Fruit fly (Drosophila melanogaster) whole organism, embryonic: ENCODE data around the gene Nph.

Experiments used
- Bteb2 ChIP-seq: fragments of 200-800 bp; sonication (Bioruptor generic); optimal IDR thresholded peaks from 2 replicates; lab custom pipeline; 2016; ENCODE audit warnings: missing biosample characterization, missing genetic modification characterization
- CG10321 ChIP-seq: fragments of 200-800 bp; sonication (Bioruptor generic); IDR thresholded peaks from 2 replicates; pipeline ENCODE4 v1.3.6; 2022; ENCODE audit warnings: missing biosample characterization, missing genetic modification characterization
- CG10366 ChIP-seq: fragments of 200-800 bp; sonication (Bioruptor generic); IDR thresholded peaks from 2 replicates; pipeline ENCODE4 v1.3.6; 2022; ENCODE audit warnings: missing biosample characterization, missing genetic modification characterization
- CG11085 ChIP-seq: fragments of 200-800 bp; sonication (Bioruptor generic); IDR thresholded peaks from 2 replicates; pipeline ENCODE4 v1.3.6; 2022; ENCODE audit warnings: missing biosample characterization, missing genetic modification characterization
- CG12104 ChIP-seq: fragments of 200-800 bp; sonication (Bioruptor generic); optimal IDR thresholded peaks from 3 replicates; lab custom pipeline; 2016; ENCODE audit warnings: missing biosample characterization, missing genetic modification characterization
- CG13287 ChIP-seq: fragments of 200-800 bp; sonication (Bioruptor generic); IDR thresholded peaks from 2 replicates; pipeline ENCODE4 v1.3.6; 2022; ENCODE audit warnings: missing biosample characterization, missing genetic modification characterization; ENCODE audit not compliant: partially characterized antibody
- CG1603 ChIP-seq: fragments of 200-800 bp; sonication (Bioruptor generic); optimal IDR thresholded peaks from 2 replicates; lab custom pipeline; 2019; ENCODE audit warnings: missing biosample characterization, mild to moderate bottlenecking, missing genetic modification characterization, moderate library complexity
- CG16815 ChIP-seq: fragments of 200-800 bp; sonication (Bioruptor generic); optimal IDR thresholded peaks from 3 replicates; lab custom pipeline; 2017; ENCODE audit warnings: missing biosample characterization, mild to moderate bottlenecking, missing genetic modification characterization
- CG17359 ChIP-seq: fragments of 200-800 bp; sonication (Bioruptor generic); optimal IDR thresholded peaks from 3 replicates; lab custom pipeline; 2018; ENCODE audit warnings: missing biosample characterization, mild to moderate bottlenecking, missing genetic modification characterization, moderate library complexity
- CG17568 ChIP-seq: fragments of 200-800 bp; sonication (Bioruptor generic); optimal IDR thresholded peaks from 2 replicates; lab custom pipeline; 2018; ENCODE audit warnings: missing biosample characterization, mild to moderate bottlenecking, missing genetic modification characterization, moderate library complexity
- CG18599 ChIP-seq: fragments of 200-800 bp; sonication (Bioruptor generic); optimal IDR thresholded peaks from 3 replicates; lab custom pipeline; 2017; ENCODE audit warnings: missing biosample characterization, missing genetic modification characterization, mild to moderate bottlenecking, moderate library complexity, missing genetic modification reagents
- CG18764 ChIP-seq: fragments of 200-800 bp; sonication (Bioruptor generic); optimal IDR thresholded peaks from 3 replicates; lab custom pipeline; 2016; ENCODE audit warnings: missing biosample characterization, missing genetic modification characterization
- CG2202 ChIP-seq: fragments of 200-800 bp; sonication (Bioruptor generic); optimal IDR thresholded peaks from 2 replicates; lab custom pipeline; 2018; ENCODE audit warnings: missing biosample characterization, mild to moderate bottlenecking, missing genetic modification characterization
- CG30431 ChIP-seq: fragments of 200-800 bp; sonication (Bioruptor generic); optimal IDR thresholded peaks from 2 replicates; lab custom pipeline; 2017; ENCODE audit warnings: missing biosample characterization, missing genetic modification characterization
- CG31388 ChIP-seq: fragments of 200-800 bp; sonication (Bioruptor generic); optimal IDR thresholded peaks from 2 replicates; lab custom pipeline; 2016; ENCODE audit warnings: missing biosample characterization, missing genetic modification characterization
- CG32532 ChIP-seq: fragments of 200-800 bp; sonication (Bioruptor generic); IDR thresholded peaks from 2 replicates; pipeline ENCODE4 v1.3.6; 2022; ENCODE audit warnings: missing biosample characterization, missing genetic modification characterization
- CG4360 ChIP-seq: fragments of 200-800 bp; sonication (Bioruptor generic); IDR thresholded peaks from 2 replicates; pipeline ENCODE4 v1.3.6; 2022; ENCODE audit warnings: missing biosample characterization, missing genetic modification characterization
- CG5245 ChIP-seq: fragments of 200-800 bp; sonication (Bioruptor generic); optimal IDR thresholded peaks from 3 replicates; lab custom pipeline; 2016; ENCODE audit warnings: missing biosample characterization, missing genetic modification characterization
- CG6791 ChIP-seq: fragments of 200-800 bp; sonication (Bioruptor generic); IDR thresholded peaks from 3 replicates; pipeline ENCODE4 v1.3.6; 2022; ENCODE audit warnings: missing biosample characterization, missing genetic modification characterization; ENCODE audit not compliant: partially characterized antibody
- CTCF ChIP-seq: fragments of 200-800 bp; sonication (Bioruptor generic); optimal IDR thresholded peaks from 2 replicates; lab custom pipeline; 2017; ENCODE audit warnings: missing biosample characterization, mild to moderate bottlenecking, missing genetic modification characterization, moderate library complexity
- Dek ChIP-seq: fragments of 200-800 bp; sonication (Bioruptor generic); optimal IDR thresholded peaks from 3 replicates; lab custom pipeline; 2019; ENCODE audit warnings: missing biosample characterization, mild to moderate bottlenecking, missing genetic modification characterization, moderate library complexity
- Doc3 ChIP-seq: fragments of 200-800 bp; sonication (Bioruptor generic); IDR thresholded peaks from 3 replicates; pipeline ENCODE4 v1.3.6; 2022; ENCODE audit warnings: missing biosample characterization, missing genetic modification characterization; ENCODE audit not compliant: partially characterized antibody
- Fer1 ChIP-seq: fragments of 200-800 bp; sonication (Bioruptor generic); optimal IDR thresholded peaks from 2 replicates; lab custom pipeline; 2017; ENCODE audit warnings: missing biosample characterization, mild to moderate bottlenecking, missing genetic modification characterization
- H15 ChIP-seq: fragments of 200-800 bp; sonication (Bioruptor generic); IDR thresholded peaks from 3 replicates; pipeline ENCODE4 v1.3.6; 2022; ENCODE audit warnings: missing biosample characterization, missing genetic modification characterization
- Hr51 ChIP-seq, 2 experiments: fragments of 200-800 bp; sonication (Bioruptor generic); optimal IDR thresholded peaks; 2 replicates in 1 of 2; 3 replicates in 1 of 2; lab custom pipeline; 2016 to 2018; ENCODE audit warnings: missing biosample characterization in 2 of 2, missing genetic modification characterization in 2 of 2, mild to moderate bottlenecking in 1 of 2, moderate library complexity in 1 of 2
- Max ChIP-seq: fragments of 200-800 bp; sonication (Bioruptor generic); optimal IDR thresholded peaks from 2 replicates; lab custom pipeline; 2016; ENCODE audit warnings: missing biosample characterization, mild to moderate bottlenecking, missing genetic modification characterization
- NFAT ChIP-seq: fragments of 200-800 bp; sonication (Bioruptor generic); IDR thresholded peaks from 2 replicates; pipeline ENCODE4 v1.3.6; 2022; ENCODE audit warnings: missing biosample characterization, missing genetic modification characterization
- Nf-YA ChIP-seq: fragments of 200-800 bp; sonication (Bioruptor generic); IDR thresholded peaks from 2 replicates; pipeline ENCODE4 v1.3.6; 2022; ENCODE audit warnings: missing biosample characterization, missing genetic modification characterization
- Oaz ChIP-seq: fragments of 200-800 bp; sonication (Bioruptor generic); IDR thresholded peaks from 2 replicates; pipeline ENCODE4 v1.3.6; 2022; ENCODE audit warnings: missing biosample characterization, missing genetic modification characterization
- Sry-β ChIP-seq: fragments of 200-800 bp; sonication (Bioruptor generic); optimal IDR thresholded peaks from 2 replicates; lab custom pipeline; 2018; ENCODE audit warnings: missing biosample characterization, mild to moderate bottlenecking, missing genetic modification characterization, moderate library complexity
- ase ChIP-seq: fragments of 200-800 bp; sonication (Bioruptor generic); IDR thresholded peaks from 3 replicates; pipeline ENCODE4 v1.3.6; 2022; ENCODE audit warnings: missing biosample characterization, missing genetic modification characterization
- bab2 ChIP-seq: fragments of 200-800 bp; sonication (Bioruptor generic); optimal IDR thresholded peaks from 2 replicates; lab custom pipeline; 2016; ENCODE audit warnings: missing biosample characterization, missing genetic modification characterization
- crc ChIP-seq: fragments of 200-800 bp; sonication (Bioruptor generic); optimal IDR thresholded peaks from 2 replicates; lab custom pipeline; 2016; ENCODE audit warnings: missing biosample characterization, missing genetic modification characterization
- dimm ChIP-seq: fragments of 200-800 bp; sonication (Bioruptor generic); IDR thresholded peaks from 2 replicates; pipeline ENCODE4 v1.3.6; 2022; ENCODE audit warnings: missing biosample characterization, missing genetic modification characterization
- dm ChIP-seq: fragments of 200-800 bp; sonication (Bioruptor generic); optimal IDR thresholded peaks from 3 replicates; lab custom pipeline; 2016; ENCODE audit warnings: missing biosample characterization, missing genetic modification characterization
- gro ChIP-seq: fragments of 200-800 bp; sonication (Bioruptor generic); optimal IDR thresholded peaks from 2 replicates; lab custom pipeline; 2016; ENCODE audit warnings: missing biosample characterization, missing genetic modification characterization
- hbn ChIP-seq: fragments of 200-800 bp; sonication (Bioruptor generic); IDR thresholded peaks from 2 replicates; pipeline ENCODE4 v1.3.6; 2022; ENCODE audit warnings: missing biosample characterization, missing genetic modification characterization; ENCODE audit not compliant: partially characterized antibody
- hkb ChIP-seq, 2 experiments: fragments of 200-800 bp in 1 of 2; fragments of >200 bp in 1 of 2; sonication (Bioruptor generic) in 1 of 2; IDR thresholded peaks in 1 of 2; optimal IDR thresholded peaks in 1 of 2; 2 replicates each; pipeline versions ENCODE4 v1.3.6 to Lab custom; 2017 to 2022; ENCODE audit warnings: missing biosample characterization in 1 of 2, missing genetic modification characterization in 1 of 2
- ken ChIP-seq: fragments of 200-800 bp; sonication (Bioruptor generic); IDR thresholded peaks from 3 replicates; pipeline ENCODE4 v1.3.6; 2022; ENCODE audit warnings: missing biosample characterization, missing genetic modification characterization
- lmd ChIP-seq: fragments of 200-800 bp; sonication (Bioruptor generic); IDR thresholded peaks from 2 replicates; pipeline ENCODE4 v1.3.6; 2022; ENCODE audit warnings: missing biosample characterization, missing genetic modification characterization
- nau ChIP-seq: fragments of 200-800 bp; sonication (Bioruptor generic); optimal IDR thresholded peaks from 3 replicates; lab custom pipeline; 2017; ENCODE audit warnings: missing biosample characterization, mild to moderate bottlenecking, missing genetic modification characterization, missing genetic modification reagents
- prd ChIP-seq, 3 experiments: fragments of >200 bp in 2 of 3; fragments of 200-800 bp in 1 of 3; sonication (Bioruptor generic) in 1 of 3; optimal IDR thresholded peaks in 2 of 3; IDR thresholded peaks in 1 of 3; 2 replicates in 2 of 3; 3 replicates in 1 of 3; pipeline versions ENCODE4 v1.3.6 to Lab custom; 2017 to 2022; ENCODE audit warnings: missing biosample characterization in 1 of 3, missing genetic modification characterization in 1 of 3
- pum ChIP-seq: fragments of 200-800 bp; sonication (Bioruptor generic); optimal IDR thresholded peaks from 2 replicates; lab custom pipeline; 2016; ENCODE audit warnings: missing biosample characterization, missing genetic modification characterization
- repo ChIP-seq: fragments of 200-800 bp; sonication (Bioruptor generic); optimal IDR thresholded peaks from 2 replicates; lab custom pipeline; 2016; ENCODE audit warnings: missing biosample characterization, missing genetic modification characterization
- sd ChIP-seq: fragments of 200-800 bp; sonication (Bioruptor generic); optimal IDR thresholded peaks from 3 replicates; lab custom pipeline; 2018; ENCODE audit warnings: missing biosample characterization, mild to moderate bottlenecking, missing genetic modification characterization, moderate library complexity
- sima ChIP-seq: fragments of 200-800 bp; sonication (Bioruptor generic); optimal IDR thresholded peaks from 2 replicates; lab custom pipeline; 2016; ENCODE audit warnings: missing biosample characterization, missing genetic modification characterization
- sqz ChIP-seq: fragments of 200-800 bp; sonication (Bioruptor generic); optimal IDR thresholded peaks from 3 replicates; lab custom pipeline; 2018; ENCODE audit warnings: missing biosample characterization, mild to moderate bottlenecking, missing genetic modification characterization
- tio ChIP-seq: fragments of 200-800 bp; sonication (Bioruptor generic); optimal IDR thresholded peaks from 2 replicates; lab custom pipeline; 2017; ENCODE audit warnings: missing biosample characterization, missing genetic modification characterization, inconsistent platforms
- zen2 ChIP-seq: fragments of 200-800 bp; sonication (Bioruptor generic); IDR thresholded peaks from 3 replicates; pipeline ENCODE4 v1.3.6; 2022; ENCODE audit warnings: missing biosample characterization, missing genetic modification characterization; ENCODE audit not compliant: partially characterized antibody

Gene Nph

dm6 chr3R:30004648-30005047 lies at the start of gene Nph, which contains the start of gene Nlp (continued):
- TF ChIP-seq zen2 (GFP tag; lab: Robert Waterston, UW) (peak; percentile 85; the same call in 2 of the 3 replicates), CG17359 (tag; lab: Kevin White, UChicago) (peak; percentile 0), CG16815 (GFP tag; lab: Kevin White, UChicago) (no peak), Nf-YA (GFP tag; lab: Robert Waterston, UW) (no peak), Dek (no peak), H15 (GFP tag; lab: Robert Waterston, UW) (no peak), gro (GFP tag; lab: Kevin White, UChicago) (no peak), Fer1 (peak; percentile 52), NFAT (GFP tag; lab: Robert Waterston, UW) (no peak), hkb (optimal IDR thresholded peaks at IDR 0.05; lab: Kevin White, UChicago) (no peak), hkb (GFP tag; IDR thresholded peaks at IDR 0.05; lab: Robert Waterston, UW) (peak; percentile 48; the same call in 1 of the 2 replicates), CG1603 (tag; lab: Kevin White, UChicago) (peak; percentile 79), Hr51 (GFP tag; optimal IDR thresholded peaks at IDR 0.05; lab: Kevin White, UChicago) (no peak), dimm (GFP tag; lab: Robert Waterston, UW) (no peak), CG18764 (GFP tag; lab: Kevin White, UChicago) (peak; percentile 10), CTCF (peak; percentile 37), CG17568 (GFP tag; lab: Kevin White, UChicago) (no peak), ase (GFP tag; lab: Robert Waterston, UW) (no peak), nau (GFP tag; lab: Kevin White, UChicago) (no peak)

dm6 chr3R:30052455-30053046 lies 47.9 kb upstream of the Nph start, which contains the start of gene Jasper:
TSS of gene Jasper (plus strand) at chr3R:30052514.
- TF ChIP-seq CG4360 (GFP tag; lab: Robert Waterston, UW) (peak; percentile 88), CG10321 (GFP tag; lab: Robert Waterston, UW) (no peak), Bteb2 (GFP tag; lab: Kevin White, UChicago) (no peak), CG12104 (GFP tag; lab: Kevin White, UChicago) (no peak), pum (no peak), sd (no peak), prd (optimal IDR thresholded peaks at IDR 0.05; lab: Kevin White, UChicago) (no peak), prd (GFP tag; IDR thresholded peaks at IDR 0.05; lab: Robert Waterston, UW) (0 out of 3 replicates have a peak, but pooled peaks have one; percentile 12), repo (GFP tag; lab: Kevin White, UChicago) (no peak), CG2202 (tag; lab: Kevin White, UChicago) (no peak), sima (GFP tag; lab: Kevin White, UChicago) (no peak), Sry-β (peak; percentile 62), sqz (GFP tag; lab: Kevin White, UChicago) (no peak), ken (GFP tag; lab: Robert Waterston, UW) (no peak), CG10366 (GFP tag; lab: Robert Waterston, UW) (no peak), CG6791 (GFP tag; lab: Robert Waterston, UW) (peak; percentile 59), CG13287 (GFP tag; lab: Robert Waterston, UW) (peak; percentile 50; the same call in 1 of the 2 replicates), CG11085 (no peak), crc (no peak), Max (GFP tag; lab: Kevin White, UChicago) (no peak), Doc3 (GFP tag; lab: Robert Waterston, UW) (no peak), lmd (GFP tag; lab: Robert Waterston, UW) (no peak), dm (GFP tag; lab: Kevin White, UChicago) (peak; percentile 14), bab2 (GFP tag; lab: Kevin White, UChicago) (no peak), CG32532 (GFP tag; lab: Robert Waterston, UW) (no peak), CG30431 (GFP tag; lab: Kevin White, UChicago) (no peak), CG5245 (GFP tag; lab: Kevin White, UChicago) (no peak), tio (no peak), CG18599 (GFP tag; lab: Kevin White, UChicago) (peak; percentile 12), CG31388 (GFP tag; lab: Kevin White, UChicago) (no peak), hbn (GFP tag; lab: Robert Waterston, UW) (no peak), Oaz (GFP tag; lab: Robert Waterston, UW) (no peak)
